Worm (Caenorhabditis elegans) whole organism, mixed stage, embryonic: ENCODE results near the gene pqn-80.

Experiments
- ces-1 ChIP-seq: fragments of 150-350 bp; optimal IDR thresholded peaks from 2 replicates; lab custom pipeline; 2014; ENCODE audit warnings: missing biosample characterization, missing genetic modification reagents, missing genetic modification characterization
- lin-32 ChIP-seq: fragments of 200-800 bp; sonication (Bioruptor generic); optimal IDR thresholded peaks from 2 replicates; lab custom pipeline; 2018; ENCODE audit warnings: mild to moderate bottlenecking, missing genetic modification characterization, missing compliant biosample characterization

DNA sequence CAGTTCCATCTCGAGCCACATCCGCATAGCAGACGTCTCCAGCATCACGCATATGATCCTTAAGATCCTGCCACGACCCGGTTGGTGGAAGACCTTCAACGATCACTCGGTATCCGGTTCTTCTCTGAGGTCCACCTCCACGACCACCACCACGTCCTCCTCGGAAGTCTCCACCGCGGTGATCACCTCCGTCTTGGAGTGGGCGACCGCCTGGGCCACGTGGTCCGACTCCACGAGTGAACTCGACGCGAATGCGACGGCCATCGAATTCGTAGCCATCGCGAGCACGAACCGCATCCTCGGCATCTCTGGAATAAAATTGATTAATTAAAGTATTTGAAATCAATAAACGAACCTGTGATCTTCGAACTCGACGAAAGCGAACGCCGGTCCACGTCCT lies 61.0 kb downstream of the pqn-80 start:
- TF ChIP-seq lin-32 (GFP tag; lab: Kevin White, UChicago), result no peak
- TF ChIP-seq ces-1 (GFP tag; lab: Kevin White, UChicago), result no peak
